Worm (Caenorhabditis elegans): ENCODE data around the gene B0273.115.

- TF ChIP-seq fkh-10 (GFP tag; optimal IDR thresholded peaks at IDR 0.05) (no peak), fos-1 (tag; optimal IDR thresholded peaks at IDR 0.05) (no peak), mdl-1 (tag; optimal IDR thresholded peaks at IDR 0.05) (no peak), ztf-11 (tag; optimal IDR thresholded peaks at IDR 0.05) (no peak), pqm-1 (tag; optimal IDR thresholded peaks at IDR 0.05) (no peak), nhr-90 (tag; optimal IDR thresholded peaks at IDR 0.05; ENCODE audit: poor library complexity) (no peak), snpc-4 (tag; optimal IDR thresholded peaks at IDR 0.05) (no peak), mab-9 (GFP tag; IDR thresholded peaks at IDR 0.05) (no peak), ama-1 (optimal IDR thresholded peaks at IDR 0.05) (no peak)
These were observed 14.5 kb downstream of the B0273.115 start, which contains the start of gene T11F8.4 for ce11 chrIV:5476468-5476867.
